Fruit fly (Drosophila melanogaster) whole organism, wandering third instar larva: Measurements from ENCODE around the gene ed.

Experiments
- Abd-B ChIP-seq: fragments of >200 bp; optimal IDR thresholded peaks from 2 replicates; lab custom pipeline; 2017; ENCODE audit warnings: missing biosample characterization, missing genetic modification characterization
- CG9705 ChIP-seq: fragments of 200-800 bp; sonication (Bioruptor generic); optimal IDR thresholded peaks from 2 replicates; lab custom pipeline; 2018; ENCODE audit warnings: missing biosample characterization, mild to moderate bottlenecking, missing genetic modification characterization
- GATAd ChIP-seq: sonication (Bioruptor generic); optimal IDR thresholded peaks from 2 replicates; lab custom pipeline; 2016; ENCODE audit warnings: missing biosample characterization, missing genetic modification characterization
- N ChIP-seq: fragments of >200 bp; optimal IDR thresholded peaks from 2 replicates; lab custom pipeline; 2018; ENCODE audit warnings: missing biosample characterization, missing external identifiers, missing genetic modification characterization
- Rel ChIP-seq, 2 experiments: fragments of 200-800 bp; sonication (Bioruptor generic) in 1 of 2; optimal IDR thresholded peaks; 2 replicates in 1 of 2; 3 replicates in 1 of 2; lab custom pipeline; 2016 to 2019; ENCODE audit warnings: mild to moderate bottlenecking in 2 of 2, missing biosample characterization in 2 of 2, missing genetic modification characterization in 2 of 2, moderate library complexity in 1 of 2
- Vsx2 ChIP-seq: fragments of 200-300, 225-300 bp; sonication (Bioruptor generic); optimal IDR thresholded peaks from 2 replicates; lab custom pipeline; 2018; ENCODE audit warnings: missing biosample characterization, missing genetic modification characterization; ENCODE audit not compliant: partially characterized antibody
- foxo ChIP-seq, 2 experiments: fragments of 200-800 bp; sonication (Bioruptor generic); optimal IDR thresholded peaks; 2 replicates in 1 of 2; 3 replicates in 1 of 2; lab custom pipeline; 2016 to 2017; ENCODE audit warnings: missing biosample characterization in 2 of 2, missing genetic modification characterization in 2 of 2
- fru ChIP-seq: fragments of 200-800 bp; sonication (Bioruptor generic); optimal IDR thresholded peaks from 3 replicates; lab custom pipeline; 2016; ENCODE audit warnings: missing biosample characterization, mild to moderate bottlenecking, missing genetic modification characterization
- sage ChIP-seq: fragments of 200-800 bp; sonication (Bioruptor generic); optimal IDR thresholded peaks from 2 replicates; lab custom pipeline; 2016; ENCODE audit warnings: missing biosample characterization, mild to moderate bottlenecking, missing genetic modification characterization

- TF ChIP-seq Vsx2 (GFP tag; lab: Kevin White, UChicago) = no peak
- no peak for TF ChIP-seq fru (GFP tag; lab: Kevin White, UChicago)
- TF ChIP-seq GATAd = no peak
- no peak for TF ChIP-seq Abd-B (GFP tag; lab: Kevin White, UChicago)
- TF ChIP-seq CG9705 (GFP tag; lab: Kevin White, UChicago) = no peak
- no peak for TF ChIP-seq foxo (GFP tag; optimal IDR thresholded peaks at IDR 0.05; lab: Kevin White, UChicago)
- no peak for TF ChIP-seq Rel (GFP tag; optimal IDR thresholded peaks at IDR 0.05; lab: Kevin White, UChicago)
- no peak for TF ChIP-seq Rel (tag; optimal IDR thresholded peaks at IDR 0.05; lab: Kevin White, UChicago)
- no peak for TF ChIP-seq sage (GFP tag; lab: Kevin White, UChicago)
- no peak for TF ChIP-seq N
Observed at dm6 chr2L:4028026-4028425, 3.2 kb upstream of the ed start.
